Fruit fly (Drosophila melanogaster) whole organism, embryonic: ENCODE data around the gene mbm.

ENCODE experiments used
- Adf1 ChIP-seq: fragments of 200-800 bp; sonication (Bioruptor generic); IDR thresholded peaks from 2 replicates; pipeline ENCODE4 v1.3.6; 2022; ENCODE audit warnings: missing biosample characterization, missing genetic modification characterization
- Atf6 ChIP-seq: fragments of 200-800 bp; sonication (Bioruptor generic); IDR thresholded peaks from 2 replicates; pipeline ENCODE4 v1.3.6; 2022; ENCODE audit warnings: missing biosample characterization, missing genetic modification characterization
- Bdp1 ChIP-seq: fragments of 200-800 bp; sonication (Bioruptor generic); optimal IDR thresholded peaks from 3 replicates; lab custom pipeline; 2016; ENCODE audit warnings: missing biosample characterization, missing genetic modification characterization
- Bgb ChIP-seq: fragments of 200-800 bp; sonication (Bioruptor generic); IDR thresholded peaks from 2 replicates; pipeline ENCODE4 v1.3.6; 2022; ENCODE audit warnings: missing biosample characterization, missing genetic modification characterization; ENCODE audit not compliant: partially characterized antibody
- Blimp-1 ChIP-seq: fragments of 200-800 bp; sonication (Bioruptor generic); optimal IDR thresholded peaks from 3 replicates; lab custom pipeline; 2018; ENCODE audit warnings: missing biosample characterization, missing genetic modification characterization, mild to moderate bottlenecking, moderate library complexity, missing genetic modification reagents
- CG10543 ChIP-seq: fragments of 200-800 bp; sonication (Bioruptor generic); optimal IDR thresholded peaks from 3 replicates; lab custom pipeline; 2017; ENCODE audit warnings: missing biosample characterization, mild to moderate bottlenecking, missing genetic modification characterization, moderate library complexity
- CG10654 ChIP-seq: fragments of 200-800 bp; sonication (Bioruptor generic); optimal IDR thresholded peaks from 2 replicates; lab custom pipeline; 2016; ENCODE audit warnings: missing biosample characterization, missing genetic modification characterization
- CG10959 ChIP-seq: fragments of 200-800 bp; sonication (Bioruptor generic); IDR thresholded peaks from 2 replicates; pipeline ENCODE4 v1.3.6; 2022; ENCODE audit warnings: missing biosample characterization, missing genetic modification characterization
- CG12659 ChIP-seq: fragments of 200-800 bp; sonication (Bioruptor generic); optimal IDR thresholded peaks from 3 replicates; lab custom pipeline; 2017; ENCODE audit warnings: mild to moderate bottlenecking, missing biosample characterization, missing genetic modification reagents, missing genetic modification characterization
- CG15514 ChIP-seq: fragments of 200-800 bp; sonication (Bioruptor generic); optimal IDR thresholded peaks from 3 replicates; lab custom pipeline; 2017; ENCODE audit warnings: missing biosample characterization, missing genetic modification characterization, mild to moderate bottlenecking, moderate library complexity, missing genetic modification reagents
- CG15601 ChIP-seq: fragments of 200-800 bp; sonication (Bioruptor generic); optimal IDR thresholded peaks from 3 replicates; lab custom pipeline; 2019; ENCODE audit warnings: missing biosample characterization, mild to moderate bottlenecking, missing genetic modification characterization, moderate library complexity
- CG17359 ChIP-seq: fragments of 200-800 bp; sonication (Bioruptor generic); optimal IDR thresholded peaks from 3 replicates; lab custom pipeline; 2018; ENCODE audit warnings: missing biosample characterization, mild to moderate bottlenecking, missing genetic modification characterization, moderate library complexity
- CG1832 ChIP-seq: fragments of 200-800 bp; sonication (Bioruptor generic); optimal IDR thresholded peaks from 2 replicates; lab custom pipeline; 2017; ENCODE audit warnings: missing biosample characterization, mild to moderate bottlenecking, missing genetic modification characterization, inconsistent platforms
- CG18476 ChIP-seq: fragments of 200-800 bp; sonication (Bioruptor generic); optimal IDR thresholded peaks from 2 replicates; lab custom pipeline; 2016; ENCODE audit warnings: missing biosample characterization, mild to moderate bottlenecking, missing genetic modification characterization
- CG18599 ChIP-seq: fragments of 200-800 bp; sonication (Bioruptor generic); optimal IDR thresholded peaks from 3 replicates; lab custom pipeline; 2017; ENCODE audit warnings: missing biosample characterization, missing genetic modification characterization, mild to moderate bottlenecking, moderate library complexity, missing genetic modification reagents
- CG31365 ChIP-seq: fragments of 200-800 bp; sonication (Bioruptor generic); optimal IDR thresholded peaks from 2 replicates; lab custom pipeline; 2018; ENCODE audit warnings: missing biosample characterization, mild to moderate bottlenecking, missing genetic modification characterization
- CG34224 ChIP-seq: fragments of 200-800 bp; sonication (Bioruptor generic); IDR thresholded peaks from 3 replicates; pipeline ENCODE4 v1.3.6; 2022; ENCODE audit warnings: missing biosample characterization, missing genetic modification characterization; ENCODE audit not compliant: partially characterized antibody
- CG4730 ChIP-seq: fragments of 200-800 bp; sonication (Bioruptor generic); IDR thresholded peaks from 2 replicates; pipeline ENCODE4 v1.3.6; 2022; ENCODE audit warnings: missing biosample characterization, missing genetic modification characterization
- CG5245 ChIP-seq: fragments of 200-800 bp; sonication (Bioruptor generic); optimal IDR thresholded peaks from 3 replicates; lab custom pipeline; 2016; ENCODE audit warnings: missing biosample characterization, missing genetic modification characterization
- CG6683 ChIP-seq: fragments of 200-800 bp; sonication (Bioruptor generic); optimal IDR thresholded peaks from 2 replicates; lab custom pipeline; 2017; ENCODE audit warnings: missing biosample characterization, mild to moderate bottlenecking, missing genetic modification characterization, missing genetic modification reagents
- CG6791 ChIP-seq: fragments of 200-800 bp; sonication (Bioruptor generic); IDR thresholded peaks from 3 replicates; pipeline ENCODE4 v1.3.6; 2022; ENCODE audit warnings: missing biosample characterization, missing genetic modification characterization; ENCODE audit not compliant: partially characterized antibody
- CG7928 ChIP-seq: fragments of 200-800 bp; sonication (Bioruptor generic); optimal IDR thresholded peaks from 2 replicates; lab custom pipeline; 2017; ENCODE audit warnings: missing biosample characterization, mild to moderate bottlenecking, missing genetic modification characterization
- CG8089 ChIP-seq: fragments of 200-800 bp; sonication (Bioruptor generic); optimal IDR thresholded peaks from 3 replicates; lab custom pipeline; 2016; ENCODE audit warnings: missing biosample characterization, missing genetic modification characterization
- Deaf1 ChIP-seq: fragments of 200-800 bp; optimal IDR thresholded peaks from 3 replicates; lab custom pipeline; 2019; ENCODE audit warnings: missing biosample characterization, mild to moderate bottlenecking, missing genetic modification characterization, moderate library complexity
- Doc3 ChIP-seq: fragments of 200-800 bp; sonication (Bioruptor generic); IDR thresholded peaks from 3 replicates; pipeline ENCODE4 v1.3.6; 2022; ENCODE audit warnings: missing biosample characterization, missing genetic modification characterization; ENCODE audit not compliant: partially characterized antibody
- Fer1 ChIP-seq: fragments of 200-800 bp; sonication (Bioruptor generic); optimal IDR thresholded peaks from 2 replicates; lab custom pipeline; 2017; ENCODE audit warnings: missing biosample characterization, mild to moderate bottlenecking, missing genetic modification characterization
- HHEX ChIP-seq: fragments of 200-800 bp; sonication (Bioruptor generic); optimal IDR thresholded peaks from 3 replicates; lab custom pipeline; 2017; ENCODE audit warnings: missing biosample characterization, mild to moderate bottlenecking, missing genetic modification characterization, missing genetic modification reagents
- Hmr ChIP-seq: fragments of 200-800 bp; sonication (Bioruptor generic); optimal IDR thresholded peaks from 3 replicates; lab custom pipeline; 2017; ENCODE audit warnings: mild to moderate bottlenecking, missing biosample characterization, missing genetic modification reagents, missing genetic modification characterization
- Lhr ChIP-seq: fragments of 200-800 bp; sonication (Bioruptor generic); optimal IDR thresholded peaks from 3 replicates; lab custom pipeline; 2017; ENCODE audit warnings: mild to moderate bottlenecking, missing biosample characterization, missing genetic modification reagents, missing genetic modification characterization
- NFAT ChIP-seq: fragments of 200-800 bp; sonication (Bioruptor generic); IDR thresholded peaks from 2 replicates; pipeline ENCODE4 v1.3.6; 2022; ENCODE audit warnings: missing biosample characterization, missing genetic modification characterization
- Optix ChIP-seq: fragments of 200-800 bp; sonication (Bioruptor generic); IDR thresholded peaks from 3 replicates; pipeline ENCODE4 v1.3.6; 2022; ENCODE audit warnings: missing biosample characterization, missing genetic modification characterization
- Scr ChIP-seq: fragments of 200-800 bp; sonication (Bioruptor generic); IDR thresholded peaks from 2 replicates; pipeline ENCODE4 v1.3.6; 2022; ENCODE audit warnings: missing biosample characterization, missing genetic modification characterization; ENCODE audit not compliant: partially characterized antibody
- Six4 ChIP-seq: fragments of 200-800 bp; sonication (Bioruptor generic); optimal IDR thresholded peaks from 2 replicates; lab custom pipeline; 2016; ENCODE audit warnings: missing biosample characterization, missing genetic modification characterization
- crol ChIP-seq: fragments of 200-800 bp; sonication (Bioruptor generic); IDR thresholded peaks from 2 replicates; pipeline ENCODE4 v1.3.6; 2022; ENCODE audit warnings: missing biosample characterization, missing genetic modification characterization
- dan ChIP-seq: fragments of 200-800 bp; sonication (Bioruptor generic); IDR thresholded peaks from 2 replicates; pipeline ENCODE4 v1.3.6; 2022; ENCODE audit warnings: missing biosample characterization, missing genetic modification characterization
- emc ChIP-seq: fragments of 200-800 bp; sonication (Bioruptor generic); optimal IDR thresholded peaks from 2 replicates; lab custom pipeline; 2016; ENCODE audit warnings: missing biosample characterization, missing genetic modification characterization
- eve ChIP-seq, 2 experiments: fragments of >200 bp; optimal IDR thresholded peaks; 2 replicates each; lab custom pipeline; 2017; ENCODE audit warnings: missing biosample characterization in 2 of 2, missing genetic modification characterization in 2 of 2
- ftz-f1 ChIP-seq: fragments of 200-800 bp; sonication (Bioruptor generic); optimal IDR thresholded peaks from 2 replicates; lab custom pipeline; 2016; ENCODE audit warnings: missing biosample characterization, missing genetic modification characterization
- gcm ChIP-seq: fragments of 200-800 bp; sonication (Bioruptor generic); optimal IDR thresholded peaks from 2 replicates; lab custom pipeline; 2019; ENCODE audit warnings: missing biosample characterization, mild to moderate bottlenecking, missing genetic modification characterization, moderate library complexity
- inv ChIP-seq: fragments of 200-800 bp; sonication (Bioruptor generic); IDR thresholded peaks from 2 replicates; pipeline ENCODE4 v1.3.6; 2022; ENCODE audit warnings: missing biosample characterization, missing genetic modification characterization; ENCODE audit not compliant: partially characterized antibody
- klu ChIP-seq: fragments of 200-800 bp; sonication (Bioruptor generic); IDR thresholded peaks from 2 replicates; pipeline ENCODE4 v1.3.6; 2022; ENCODE audit warnings: missing biosample characterization, missing genetic modification characterization
- lilli ChIP-seq: fragments of 200-800 bp; sonication (Bioruptor generic); optimal IDR thresholded peaks from 3 replicates; lab custom pipeline; 2016; ENCODE audit warnings: missing biosample characterization, missing genetic modification characterization
- sd ChIP-seq: fragments of 200-800 bp; sonication (Bioruptor generic); optimal IDR thresholded peaks from 3 replicates; lab custom pipeline; 2018; ENCODE audit warnings: missing biosample characterization, mild to moderate bottlenecking, missing genetic modification characterization, moderate library complexity
- sens-2 ChIP-seq: fragments of 200-800 bp; sonication (Bioruptor generic); IDR thresholded peaks from 2 replicates; pipeline ENCODE4 v1.3.6; 2022; ENCODE audit warnings: missing biosample characterization, missing genetic modification characterization
- sob ChIP-seq: fragments of 200-800 bp; sonication (Bioruptor generic); IDR thresholded peaks from 2 replicates; pipeline ENCODE4 v1.3.6; 2022; ENCODE audit warnings: missing biosample characterization, missing genetic modification characterization
- stc ChIP-seq: fragments of 200-800 bp; sonication (Bioruptor generic); IDR thresholded peaks from 2 replicates; pipeline ENCODE4 v1.3.6; 2022; ENCODE audit warnings: missing biosample characterization, missing genetic modification characterization
- tna ChIP-seq: fragments of 200-800 bp; sonication (Bioruptor generic); IDR thresholded peaks from 2 replicates; pipeline ENCODE4 v1.3.6; 2022; ENCODE audit warnings: missing biosample characterization, missing genetic modification characterization; ENCODE audit not compliant: partially characterized antibody
- zfh1 ChIP-seq: fragments of 200-800 bp; sonication (Bioruptor generic); IDR thresholded peaks from 3 replicates; pipeline ENCODE4 v1.3.6; 2022; ENCODE audit warnings: missing biosample characterization, missing genetic modification characterization
- zfh2 ChIP-seq: fragments of 200-800 bp; sonication (Bioruptor generic); optimal IDR thresholded peaks from 2 replicates; lab custom pipeline; 2016; ENCODE audit warnings: missing biosample characterization, missing genetic modification characterization

The mbm gene

DNA sequence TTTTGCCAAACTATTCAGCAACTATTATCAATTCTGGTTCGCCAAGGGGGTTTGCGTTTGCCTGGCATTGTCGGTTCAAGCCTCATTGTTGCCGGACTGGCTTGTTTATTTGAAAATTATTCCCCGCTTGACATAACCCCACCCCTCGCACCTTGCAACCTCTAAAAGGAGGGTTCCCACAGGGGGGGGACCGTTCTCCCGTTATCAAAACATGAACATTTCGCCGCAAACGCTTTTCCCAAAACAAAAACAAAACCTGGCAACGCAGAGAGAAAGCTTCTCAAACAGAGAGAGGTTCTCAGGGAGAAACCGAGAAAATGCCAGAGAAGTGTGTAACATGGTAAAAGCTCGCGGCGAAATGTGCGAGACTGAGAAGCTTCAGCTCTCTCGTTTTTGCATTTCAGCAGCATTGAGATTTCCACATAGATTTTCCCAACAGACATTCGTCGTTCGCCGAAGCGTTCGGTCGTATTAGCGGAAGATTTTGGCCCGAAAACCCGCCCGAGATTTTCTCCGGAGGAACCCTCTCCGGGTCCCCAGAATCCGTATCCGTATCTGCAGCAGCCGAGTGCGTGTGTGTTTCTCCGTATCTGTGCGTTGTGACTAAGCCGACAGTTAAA is 36.4 kb upstream of the mbm start (continued):
- no peak for TF ChIP-seq Optix (GFP tag; lab: Robert Waterston, UW)
- TF ChIP-seq CG12659 (GFP tag; lab: Kevin White, UChicago) = no peak
- TF ChIP-seq sens-2 (GFP tag; lab: Robert Waterston, UW) = no peak
- TF ChIP-seq crol (GFP tag; lab: Robert Waterston, UW) = peak; percentile 91
- no peak for TF ChIP-seq CG1832 (GFP tag; lab: Kevin White, UChicago)
- no peak for TF ChIP-seq dan (GFP tag; lab: Robert Waterston, UW)
- TF ChIP-seq Blimp-1 (GFP tag; lab: Kevin White, UChicago) = no peak
- TF ChIP-seq Fer1 (GFP tag; lab: Kevin White, UChicago) = peak; percentile 10
- peak; percentile 29; the same call in 1 of the 2 replicates for TF ChIP-seq sob (GFP tag; lab: Robert Waterston, UW)
- TF ChIP-seq Deaf1 (tag; lab: Kevin White, UChicago) = peak; percentile 86
- TF ChIP-seq lilli (GFP tag; lab: Kevin White, UChicago) = no peak
- TF ChIP-seq CG31365 = no peak
- no peak for TF ChIP-seq zfh1 (GFP tag; lab: Robert Waterston, UW)
- TF ChIP-seq emc (GFP tag; lab: Kevin White, UChicago) = no peak
- TF ChIP-seq Hmr (GFP tag; lab: Kevin White, UChicago) = peak; percentile 11
- peak; percentile 3 for TF ChIP-seq zfh2
- no peak for TF ChIP-seq gcm (GFP tag; lab: Kevin White, UChicago)
- no peak for TF ChIP-seq Scr (GFP tag; lab: Robert Waterston, UW)
- no peak for TF ChIP-seq CG5245 (GFP tag; lab: Kevin White, UChicago)
- peak; percentile 23; the same call in 1 of the 2 replicates for TF ChIP-seq Adf1 (GFP tag; lab: Robert Waterston, UW)
- TF ChIP-seq Six4 (GFP tag; lab: Kevin White, UChicago) = no peak
- no peak for TF ChIP-seq ftz-f1 (GFP tag; lab: Kevin White, UChicago)
- no peak for TF ChIP-seq tna (GFP tag; lab: Robert Waterston, UW)
- no peak for TF ChIP-seq Bdp1 (GFP tag; lab: Kevin White, UChicago)
- no peak for TF ChIP-seq HHEX (GFP tag; lab: Kevin White, UChicago)
- TF ChIP-seq CG15514 (GFP tag; lab: Kevin White, UChicago) = peak; percentile 22
- peak; percentile 5; the same call in 1 of the 2 replicates for TF ChIP-seq NFAT
- no peak for TF ChIP-seq Lhr
- TF ChIP-seq CG7928 (GFP tag; lab: Kevin White, UChicago) = no peak
- no peak for TF ChIP-seq CG18476 (GFP tag; lab: Kevin White, UChicago)
- no peak for TF ChIP-seq Doc3 (GFP tag; lab: Robert Waterston, UW)
- TF ChIP-seq CG18599 (GFP tag; lab: Kevin White, UChicago) = peak; percentile 35
- no peak for TF ChIP-seq CG6683 (GFP tag; lab: Kevin White, UChicago)
- TF ChIP-seq CG17359 (tag; lab: Kevin White, UChicago) = no peak
- no peak for TF ChIP-seq CG4730 (GFP tag; lab: Robert Waterston, UW)
- TF ChIP-seq inv (GFP tag; lab: Robert Waterston, UW) = no peak
- no peak for TF ChIP-seq CG6791 (GFP tag; lab: Robert Waterston, UW)
- TF ChIP-seq CG34224 = peak; percentile 60; the same call in 2 of the 3 replicates
- TF ChIP-seq CG10543 (GFP tag; lab: Kevin White, UChicago) = peak; percentile 28
- TF ChIP-seq Atf6 (GFP tag; lab: Robert Waterston, UW) = no peak
- peak; percentile 33 for TF ChIP-seq sd (tag; lab: Kevin White, UChicago)
- 0 out of 2 replicates have a peak, but pooled peaks have one; percentile 26 for TF ChIP-seq Bgb (GFP tag; lab: Robert Waterston, UW)
- TF ChIP-seq CG10959 (GFP tag; lab: Robert Waterston, UW) = no peak
- TF ChIP-seq CG10654 (GFP tag; lab: Kevin White, UChicago) = no peak
- no peak for TF ChIP-seq CG15601
- no peak for TF ChIP-seq klu
- no peak for TF ChIP-seq eve (GFP tag; optimal IDR thresholded peaks at IDR 0.05; lab: Kevin White, UChicago)
- no peak for TF ChIP-seq stc
- TF ChIP-seq CG8089 (GFP tag; lab: Kevin White, UChicago) = no peak
